Worm (Caenorhabditis elegans) whole organism, L1 larva: ENCODE results near the gene C06A6.2.

Experiments used
- C04F5.9 ChIP-seq: sonication (generic microtip); optimal IDR thresholded peaks from 2 replicates; lab custom pipeline; 2016; ENCODE audit warnings: missing genetic modification characterization, missing compliant biosample characterization
- C34B4.2 ChIP-seq: sonication (generic microtip); optimal IDR thresholded peaks from 2 replicates; lab custom pipeline; 2017; ENCODE audit warnings: mild to moderate bottlenecking, missing genetic modification characterization, missing compliant biosample characterization
- aha-1 ChIP-seq: fragments of 150-350 bp; optimal IDR thresholded peaks from 2 replicates; lab custom pipeline; 2014; ENCODE audit warnings: missing biosample characterization, missing genetic modification characterization
- alr-1 ChIP-seq: fragments of 200-800 bp; sonication (Bioruptor generic); optimal IDR thresholded peaks from 2 replicates; lab custom pipeline; 2018; ENCODE audit warnings: borderline replicate concordance, mild to moderate bottlenecking, missing genetic modification characterization, missing compliant biosample characterization
- aly-2 ChIP-seq: fragments of 150-350 bp; optimal IDR thresholded peaks from 2 replicates; lab custom pipeline; 2014; ENCODE audit warnings: missing biosample characterization, missing genetic modification characterization
- blmp-1 ChIP-seq: fragments of 150-350 bp; optimal IDR thresholded peaks from 2 replicates; lab custom pipeline; 2014; ENCODE audit warnings: missing biosample characterization, missing genetic modification characterization
- ceh-8 ChIP-seq: fragments of 200-800 bp; sonication (Bioruptor generic); optimal IDR thresholded peaks from 2 replicates; lab custom pipeline; 2018; ENCODE audit warnings: mild to moderate bottlenecking, missing genetic modification characterization, moderate library complexity, missing compliant biosample characterization
- ceh-82 ChIP-seq, 3 experiments: fragments of 150-350 bp in 1 of 3; sonication (generic microtip) in 2 of 3; optimal IDR thresholded peaks; 2 replicates each; lab custom pipeline; 2014 to 2017; ENCODE audit warnings: missing biosample characterization in 3 of 3, missing genetic modification characterization in 3 of 3
- ceh-88 ChIP-seq: fragments of 200-800 bp; sonication (Bioruptor generic); IDR thresholded peaks from 2 replicates; pipeline ENCODE4 v1.3.6; 2022; ENCODE audit warnings: missing genetic modification characterization, missing compliant biosample characterization
- ceh-90 ChIP-seq: sonication (generic microtip); optimal IDR thresholded peaks from 2 replicates; lab custom pipeline; 2016; ENCODE audit warnings: missing genetic modification characterization, missing compliant biosample characterization
- dsc-1 ChIP-seq: sonication (generic microtip); optimal IDR thresholded peaks from 2 replicates; lab custom pipeline; 2016; ENCODE audit warnings: mild to moderate bottlenecking, missing genetic modification characterization, missing compliant biosample characterization
- efl-1 ChIP-seq, 4 experiments: fragments of 150-350 bp; optimal IDR thresholded peaks in 3 of 4; peaks in 1 of 4; 1 replicate in 1 of 4; 2 replicates in 3 of 4; lab custom pipeline; 2014; ENCODE audit warnings: missing biosample characterization in 2 of 4, missing genetic modification characterization in 2 of 4, missing genetic modification reagents in 2 of 4
- egl-13 ChIP-seq: sonication (generic microtip); optimal IDR thresholded peaks from 2 replicates; lab custom pipeline; 2016; ENCODE audit warnings: missing genotype, missing genetic modification reagents, missing genetic modification characterization, missing compliant biosample characterization
- egl-27 ChIP-seq, 2 experiments: fragments of 150-350 bp in 1 of 2; sonication (generic microtip); optimal IDR thresholded peaks; 3 replicates each; lab custom pipeline; 2017 to 2018; ENCODE audit warnings: missing biosample characterization in 2 of 2, missing genetic modification characterization in 2 of 2, missing genetic modification reagents in 2 of 2
- elt-3 ChIP-seq, 6 experiments: fragments of 150-350 bp in 1 of 6; sonication (generic microtip); optimal IDR thresholded peaks; 2 replicates each; lab custom pipeline; 2017 to 2018; ENCODE audit warnings: missing biosample characterization in 6 of 6, missing genetic modification characterization in 6 of 6, inconsistent platforms in 1 of 6
- ets-5 ChIP-seq: fragments of 200-800 bp; sonication (Bioruptor generic); IDR thresholded peaks from 2 replicates; pipeline ENCODE4 v1.3.6; 2022; ENCODE audit warnings: missing genetic modification characterization, missing compliant biosample characterization
- fkh-10 ChIP-seq: sonication (generic microtip); optimal IDR thresholded peaks from 2 replicates; lab custom pipeline; 2017; ENCODE audit warnings: missing biosample characterization, missing genetic modification reagents, missing genetic modification characterization
- fos-1 ChIP-seq: fragments of 150-350 bp; optimal IDR thresholded peaks from 2 replicates; lab custom pipeline; 2014; ENCODE audit warnings: missing biosample characterization, missing genetic modification characterization
- hlh-17 ChIP-seq: fragments of 200-800 bp; sonication (Bioruptor generic); optimal IDR thresholded peaks from 2 replicates; lab custom pipeline; 2018; ENCODE audit warnings: missing genetic modification characterization, mild to moderate bottlenecking, missing compliant biosample characterization, moderate library complexity, borderline replicate concordance
- hpl-2 ChIP-seq: fragments of 150-350 bp; optimal IDR thresholded peaks from 2 replicates; lab custom pipeline; 2014; ENCODE audit warnings: missing biosample characterization, missing genetic modification reagents, missing genetic modification characterization
- lin-14 ChIP-seq: fragments of 200-800 bp; sonication (Bioruptor generic); optimal IDR thresholded peaks from 2 replicates; lab custom pipeline; 2018; ENCODE audit warnings: mild to moderate bottlenecking, missing genetic modification characterization, moderate library complexity, missing compliant biosample characterization
- lin-15B ChIP-seq: fragments of 150-350 bp; sonication (generic microtip); optimal IDR thresholded peaks from 3 replicates; lab custom pipeline; 2014; ENCODE audit warnings: missing biosample characterization, missing genetic modification characterization
- lin-39 ChIP-seq: fragments of 150-350 bp; optimal IDR thresholded peaks from 2 replicates; lab custom pipeline; 2014; ENCODE audit warnings: missing biosample characterization, missing genetic modification reagents, missing genetic modification characterization
- lir-3 ChIP-seq: sonication (generic microtip); optimal IDR thresholded peaks from 2 replicates; lab custom pipeline; 2016; ENCODE audit warnings: mild to moderate bottlenecking, missing genetic modification characterization, moderate library complexity, missing compliant biosample characterization; ENCODE audit not compliant: poor library complexity
- mdl-1 ChIP-seq, 2 experiments: fragments of 150-350 bp; optimal IDR thresholded peaks; 2 replicates each; lab custom pipeline; 2014 to 2017; ENCODE audit warnings: missing biosample characterization in 2 of 2, missing genetic modification characterization in 2 of 2, inconsistent platforms in 1 of 2
- mef-2 ChIP-seq: fragments of 150-350 bp; optimal IDR thresholded peaks from 2 replicates; lab custom pipeline; 2014; ENCODE audit warnings: missing biosample characterization, missing genetic modification characterization
- nhr-20 ChIP-seq: sonication (generic microtip); optimal IDR thresholded peaks from 2 replicates; lab custom pipeline; 2016; ENCODE audit warnings: mild to moderate bottlenecking, missing genetic modification characterization, missing compliant biosample characterization
- nhr-237 ChIP-seq: fragments of 150-350 bp; optimal IDR thresholded peaks from 2 replicates; lab custom pipeline; 2014; ENCODE audit warnings: missing biosample characterization, missing genetic modification characterization
- nhr-28 ChIP-seq: fragments of 150-350 bp; optimal IDR thresholded peaks from 2 replicates; lab custom pipeline; 2014; ENCODE audit warnings: missing biosample characterization, missing genetic modification characterization
- nhr-47 ChIP-seq: sonication (generic microtip); optimal IDR thresholded peaks from 2 replicates; lab custom pipeline; 2016; ENCODE audit warnings: mild to moderate bottlenecking, missing genetic modification characterization, moderate library complexity, missing compliant biosample characterization
- nhr-71 ChIP-seq: sonication (generic microtip); optimal IDR thresholded peaks from 2 replicates; lab custom pipeline; 2016; ENCODE audit warnings: mild to moderate bottlenecking, missing genetic modification characterization, moderate library complexity, missing compliant biosample characterization
- nhr-76 ChIP-seq: sonication (generic microtip); optimal IDR thresholded peaks from 2 replicates; lab custom pipeline; 2017; ENCODE audit warnings: missing biosample characterization, missing genetic modification characterization
- nhr-77 ChIP-seq: fragments of 150-350 bp; optimal IDR thresholded peaks from 2 replicates; lab custom pipeline; 2014; ENCODE audit warnings: missing biosample characterization, missing genetic modification characterization
- nhr-84 ChIP-seq: sonication (generic microtip); optimal IDR thresholded peaks from 2 replicates; lab custom pipeline; 2017; ENCODE audit warnings: missing biosample characterization, missing genetic modification characterization
- nhr-85 ChIP-seq: sonication (generic microtip); peaks from one replicate; lab custom pipeline; 2016; ENCODE audit warnings: missing genetic modification characterization, inconsistent platforms, missing compliant biosample characterization
- pax-3 ChIP-seq: fragments of 200-800 bp; sonication (Bioruptor generic); optimal IDR thresholded peaks from 2 replicates; lab custom pipeline; 2018; ENCODE audit warnings: mild to moderate bottlenecking, missing genetic modification characterization, moderate library complexity, missing compliant biosample characterization
- pqm-1 ChIP-seq: sonication (generic microtip); optimal IDR thresholded peaks from 3 replicates; lab custom pipeline; 2017; ENCODE audit warnings: missing biosample characterization, missing genetic modification characterization
- rnt-1 ChIP-seq: sonication (generic microtip); optimal IDR thresholded peaks from 2 replicates; lab custom pipeline; 2016; ENCODE audit warnings: mild to moderate bottlenecking, missing genetic modification characterization, moderate library complexity, missing compliant biosample characterization
- skn-1 ChIP-seq: fragments of 150-350 bp; optimal IDR thresholded peaks from 2 replicates; lab custom pipeline; 2014; ENCODE audit warnings: missing biosample characterization, missing genetic modification characterization
- snu-23 ChIP-seq: sonication (generic microtip); optimal IDR thresholded peaks from 2 replicates; lab custom pipeline; 2016; ENCODE audit warnings: missing genetic modification characterization, missing compliant biosample characterization
- sox-4 ChIP-seq: sonication (generic microtip); optimal IDR thresholded peaks from 2 replicates; lab custom pipeline; 2016; ENCODE audit warnings: missing genetic modification characterization, missing compliant biosample characterization
- sptf-1 ChIP-seq: fragments of 150-350 bp; optimal IDR thresholded peaks from 2 replicates; lab custom pipeline; 2014; ENCODE audit warnings: missing biosample characterization, missing genetic modification characterization
- swsn-7 ChIP-seq: sonication (generic microtip); optimal IDR thresholded peaks from 2 replicates; lab custom pipeline; 2016; ENCODE audit warnings: missing genetic modification characterization, missing compliant biosample characterization
- unc-86 ChIP-seq: sonication (generic microtip); optimal IDR thresholded peaks from 2 replicates; lab custom pipeline; 2016; ENCODE audit warnings: missing genetic modification characterization, missing compliant biosample characterization
- unc-98 ChIP-seq: fragments of 200-800 bp; sonication (Bioruptor generic); IDR thresholded peaks from 2 replicates; pipeline ENCODE4 v1.3.6; 2022; ENCODE audit warnings: missing genetic modification characterization, missing compliant biosample characterization
- vab-15 ChIP-seq: sonication (generic microtip); optimal IDR thresholded peaks from 2 replicates; lab custom pipeline; 2017; ENCODE audit warnings: missing genotype, mild to moderate bottlenecking, missing genetic modification characterization, missing compliant biosample characterization
- zag-1 ChIP-seq: fragments of 150-350 bp; optimal IDR thresholded peaks from 2 replicates; lab custom pipeline; 2014; ENCODE audit warnings: missing biosample characterization, missing genetic modification characterization
- zip-4 ChIP-seq: fragments of 200-800 bp; sonication (Bioruptor generic); optimal IDR thresholded peaks from 2 replicates; lab custom pipeline; 2018; ENCODE audit warnings: mild to moderate bottlenecking, missing genetic modification characterization, moderate library complexity, missing compliant biosample characterization
- ztf-11 ChIP-seq, 2 experiments: sonication (generic microtip); optimal IDR thresholded peaks; 2 replicates each; lab custom pipeline; 2016 to 2017; ENCODE audit warnings: missing genetic modification characterization in 2 of 2, missing biosample characterization in 1 of 2, missing compliant biosample characterization in 1 of 2

Gene C06A6.2

ce11 chrIV:7845585-7845984 is 837 bp upstream of the C06A6.2 start (continued):
- TF ChIP-seq nhr-84 (no peak), fos-1 (tag; lab: Kevin White, UChicago) (peak; percentile 41), pax-3 (peak; percentile 46), aha-1 (no peak), skn-1 (peak; percentile 76), ceh-90 (no peak), aly-2 (tag; lab: Kevin White, UChicago) (no peak), zip-4 (GFP tag; lab: Kevin White, UChicago) (no peak), snu-23 (GFP tag; lab: Kevin White, UChicago) (peak; percentile 86), swsn-7 (tag; lab: Kevin White, UChicago) (peak; percentile 79), nhr-71 (peak; percentile 85), efl-1 (optimal IDR thresholded peaks at IDR 0.05; lab: Kevin White, UChicago) (peak; percentile 62 to 67), efl-1 (GFP tag; optimal IDR thresholded peaks at IDR 0.05 in 1 of 2; lab: Kevin White, UChicago) (peak; percentile 38 to 93), hpl-2 (GFP tag; lab: Kevin White, UChicago) (no peak), elt-3 (tag; optimal IDR thresholded peaks at IDR 0.05; lab: Kevin White, UChicago) (peak in 3 of 6 experiments; percentile 22 to 31 (median 31)), nhr-28 (tag; lab: Kevin White, UChicago) (no peak), zag-1 (no peak), sptf-1 (tag; lab: Kevin White, UChicago) (no peak), nhr-85 (tag; lab: Kevin White, UChicago) (peak; percentile 89), ceh-88 (GFP tag; lab: Robert Waterston, UW) (no peak), ets-5 (no peak), hlh-17 (GFP tag; lab: Kevin White, UChicago) (no peak), unc-86 (tag; lab: Kevin White, UChicago) (peak; percentile 81), mef-2 (tag; lab: Kevin White, UChicago) (peak; percentile 26), lin-39 (no peak), mdl-1 (tag; optimal IDR thresholded peaks at IDR 0.05; lab: Kevin White, UChicago) (peak in 1 of 2 experiments; percentile 81), unc-98 (GFP tag; lab: Robert Waterston, UW) (no peak), nhr-237 (tag; lab: Kevin White, UChicago) (no peak), C34B4.2 (tag; lab: Kevin White, UChicago) (no peak), vab-15 (tag; lab: Kevin White, UChicago) (no peak), nhr-76 (tag; lab: Kevin White, UChicago) (no peak), ceh-8 (peak; percentile 51), nhr-20 (tag; lab: Kevin White, UChicago) (peak; percentile 78), nhr-77 (tag; lab: Kevin White, UChicago) (peak; percentile 21), blmp-1 (tag; lab: Kevin White, UChicago) (peak; percentile 6), ztf-11 (tag; optimal IDR thresholded peaks at IDR 0.05; lab: Kevin White, UChicago) (peak in 1 of 2 experiments; percentile 70), alr-1 (tag; lab: Kevin White, UChicago) (no peak), egl-27 (tag; optimal IDR thresholded peaks at IDR 0.05; lab: Kevin White, UChicago) (peak in 1 of 2 experiments; percentile 18), egl-13 (tag; lab: Kevin White, UChicago) (peak; percentile 66), dsc-1 (tag; lab: Kevin White, UChicago) (peak; percentile 54), sox-4 (tag; lab: Kevin White, UChicago) (no peak), nhr-47 (tag; lab: Kevin White, UChicago) (peak; percentile 82), C04F5.9 (tag; lab: Kevin White, UChicago) (peak; percentile 1)
- TF ChIP-seq, all 84 proteins: peak for 46

- TF ChIP-seq ceh-8: no peak
- no peak for TF ChIP-seq pax-3
- no peak for TF ChIP-seq aly-2 (tag; lab: Kevin White, UChicago)
- no peak for TF ChIP-seq rnt-1 (tag; lab: Kevin White, UChicago)
- no peak for TF ChIP-seq nhr-85 (tag; lab: Kevin White, UChicago)
- no peak for TF ChIP-seq zip-4 (GFP tag; lab: Kevin White, UChicago)
- TF ChIP-seq alr-1 (tag; lab: Kevin White, UChicago): no peak
- TF ChIP-seq lin-15B: no peak
- TF ChIP-seq efl-1 (optimal IDR thresholded peaks at IDR 0.05; lab: Kevin White, UChicago): no peak
- TF ChIP-seq efl-1 (GFP tag; optimal IDR thresholded peaks at IDR 0.05 in 1 of 2; lab: Kevin White, UChicago): no peak
- no peak for TF ChIP-seq sptf-1 (tag; lab: Kevin White, UChicago)
- no peak for TF ChIP-seq fkh-10 (GFP tag; lab: Kevin White, UChicago)
- TF ChIP-seq ets-5: no peak
- TF ChIP-seq lir-3 (tag; lab: Kevin White, UChicago): no peak
- no peak for TF ChIP-seq egl-27 (tag; optimal IDR thresholded peaks at IDR 0.05; lab: Kevin White, UChicago)
- no peak for TF ChIP-seq pqm-1 (tag; lab: Kevin White, UChicago)
- TF ChIP-seq lin-14 (GFP tag; lab: Kevin White, UChicago): no peak
- no peak for TF ChIP-seq ceh-82 (tag; optimal IDR thresholded peaks at IDR 0.05; lab: Kevin White, UChicago)
These were observed 2.8 kb downstream of the C06A6.2 start for ce11 chrIV:7849235-7849634.
